Fruit fly (Drosophila melanogaster) whole organism, embryonic: ENCODE measurements around the gene Mgat3.
A peak's percentile ranks its signal among the peaks of the same experiment; 100 is the strongest.

Experiments
- Ada2b ChIP-seq: fragments of 200-800 bp; sonication (Bioruptor generic); IDR thresholded peaks from 2 replicates; pipeline ENCODE4 v1.3.6; 2022; ENCODE audit warnings: missing biosample characterization, missing genetic modification characterization
- Awh ChIP-seq: fragments of 200-800 bp; sonication (Bioruptor generic); IDR thresholded peaks from 2 replicates; pipeline ENCODE4, ENCODE4 v1.3.6; 2022; ENCODE audit warnings: missing biosample characterization, missing genetic modification characterization
- B-H1 ChIP-seq: fragments of 200-800 bp; sonication (Bioruptor generic); IDR thresholded peaks from 3 replicates; pipeline ENCODE4 v1.3.6; 2022; ENCODE audit warnings: missing biosample characterization, missing genetic modification characterization
- BEAF-32 ChIP-seq: fragments of 200-800 bp; sonication (Bioruptor generic); optimal IDR thresholded peaks from 3 replicates; lab custom pipeline; 2017; ENCODE audit warnings: missing biosample characterization, missing genetic modification characterization, mild to moderate bottlenecking, moderate library complexity, missing genetic modification reagents
- Bteb2 ChIP-seq: fragments of 200-800 bp; sonication (Bioruptor generic); optimal IDR thresholded peaks from 2 replicates; lab custom pipeline; 2016; ENCODE audit warnings: missing biosample characterization, missing genetic modification characterization
- CG1024 ChIP-seq: fragments of 200-800 bp; sonication (Bioruptor generic); IDR thresholded peaks from 2 replicates; pipeline ENCODE4 v1.3.6; 2022; ENCODE audit warnings: missing biosample characterization, missing genetic modification characterization
- CG10267 ChIP-seq: fragments of 200-800 bp; sonication (Bioruptor generic); optimal IDR thresholded peaks from 2 replicates; lab custom pipeline; 2018; ENCODE audit warnings: missing biosample characterization, mild to moderate bottlenecking, missing genetic modification characterization, moderate library complexity
- CG10366 ChIP-seq: fragments of 200-800 bp; sonication (Bioruptor generic); IDR thresholded peaks from 2 replicates; pipeline ENCODE4 v1.3.6; 2022; ENCODE audit warnings: missing biosample characterization, missing genetic modification characterization
- CG10654 ChIP-seq: fragments of 200-800 bp; sonication (Bioruptor generic); optimal IDR thresholded peaks from 2 replicates; lab custom pipeline; 2016; ENCODE audit warnings: missing biosample characterization, missing genetic modification characterization
- CG13123 ChIP-seq: fragments of 200-800 bp; sonication (Bioruptor generic); optimal IDR thresholded peaks from 2 replicates; lab custom pipeline; 2016; ENCODE audit warnings: missing biosample characterization, missing genetic modification characterization
- CG13287 ChIP-seq: fragments of 200-800 bp; sonication (Bioruptor generic); IDR thresholded peaks from 2 replicates; pipeline ENCODE4 v1.3.6; 2022; ENCODE audit warnings: missing biosample characterization, missing genetic modification characterization; ENCODE audit not compliant: partially characterized antibody
- CG15479 ChIP-seq: fragments of 200-800 bp; sonication (Bioruptor generic); optimal IDR thresholded peaks from 3 replicates; lab custom pipeline; 2019; ENCODE audit warnings: missing biosample characterization, mild to moderate bottlenecking, missing genetic modification characterization, moderate library complexity
- CG15696 ChIP-seq: fragments of 200-800 bp; sonication (Bioruptor generic); optimal IDR thresholded peaks from 2 replicates; lab custom pipeline; 2019; ENCODE audit warnings: missing biosample characterization, mild to moderate bottlenecking, missing genetic modification characterization, moderate library complexity
- CG17912 ChIP-seq: fragments of 200-800 bp; sonication (Bioruptor generic); optimal IDR thresholded peaks from 2 replicates; lab custom pipeline; 2018; ENCODE audit warnings: missing biosample characterization, mild to moderate bottlenecking, missing genetic modification characterization
- CG31224 ChIP-seq: fragments of 200-800 bp; sonication (Bioruptor generic); IDR thresholded peaks from 2 replicates; pipeline ENCODE4 v1.3.6; 2022; ENCODE audit warnings: missing biosample characterization, missing genetic modification characterization
- CG32767 ChIP-seq: fragments of 200-800 bp; sonication (Bioruptor generic); IDR thresholded peaks from 2 replicates; pipeline ENCODE4 v1.3.6; 2022; ENCODE audit warnings: missing biosample characterization, missing genetic modification characterization
- CG3838 ChIP-seq: fragments of 200-800 bp; sonication (Bioruptor generic); optimal IDR thresholded peaks from 3 replicates; lab custom pipeline; 2016; ENCODE audit warnings: missing biosample characterization, missing genetic modification characterization
- CG4328 ChIP-seq: fragments of 200-800 bp; sonication (Bioruptor generic); optimal IDR thresholded peaks from 3 replicates; lab custom pipeline; 2017; ENCODE audit warnings: missing biosample characterization, missing genetic modification reagents, missing genetic modification characterization
- CG4360 ChIP-seq: fragments of 200-800 bp; sonication (Bioruptor generic); IDR thresholded peaks from 2 replicates; pipeline ENCODE4 v1.3.6; 2022; ENCODE audit warnings: missing biosample characterization, missing genetic modification characterization
- CG8765 ChIP-seq: fragments of 200-800 bp; sonication (Bioruptor generic); IDR thresholded peaks from 2 replicates; pipeline ENCODE4 v1.3.6; 2022; ENCODE audit warnings: missing biosample characterization, missing genetic modification characterization
- CG8924 ChIP-seq: fragments of 200-800 bp; optimal IDR thresholded peaks from 3 replicates; lab custom pipeline; 2019; ENCODE audit warnings: missing biosample characterization, mild to moderate bottlenecking, missing genetic modification characterization, moderate library complexity
- CTCF ChIP-seq: fragments of 200-800 bp; sonication (Bioruptor generic); optimal IDR thresholded peaks from 2 replicates; lab custom pipeline; 2017; ENCODE audit warnings: missing biosample characterization, mild to moderate bottlenecking, missing genetic modification characterization, moderate library complexity
- Dad ChIP-seq: fragments of 200-800 bp; sonication (Bioruptor generic); optimal IDR thresholded peaks from 3 replicates; lab custom pipeline; 2016; ENCODE audit warnings: missing biosample characterization, missing genetic modification characterization
- Elba2 ChIP-seq: fragments of 200-800 bp; sonication (Bioruptor generic); optimal IDR thresholded peaks from 3 replicates; lab custom pipeline; 2016; ENCODE audit warnings: missing biosample characterization, missing genetic modification characterization
- Fer3 ChIP-seq: fragments of 200-800 bp; sonication (Bioruptor generic); optimal IDR thresholded peaks from 2 replicates; lab custom pipeline; 2018; ENCODE audit warnings: missing biosample characterization, mild to moderate bottlenecking, missing genetic modification characterization, moderate library complexity
- Hr51 ChIP-seq, 2 experiments: fragments of 200-800 bp; sonication (Bioruptor generic); optimal IDR thresholded peaks; 2 replicates in 1 of 2; 3 replicates in 1 of 2; lab custom pipeline; 2016 to 2018; ENCODE audit warnings: missing biosample characterization in 2 of 2, missing genetic modification characterization in 2 of 2, mild to moderate bottlenecking in 1 of 2, moderate library complexity in 1 of 2
- MTF-1 ChIP-seq: fragments of 200-800 bp; sonication (Bioruptor generic); optimal IDR thresholded peaks from 2 replicates; lab custom pipeline; 2018; ENCODE audit warnings: missing biosample characterization, mild to moderate bottlenecking, missing genetic modification characterization, borderline replicate concordance
- Max ChIP-seq: fragments of 200-800 bp; sonication (Bioruptor generic); optimal IDR thresholded peaks from 2 replicates; lab custom pipeline; 2016; ENCODE audit warnings: missing biosample characterization, mild to moderate bottlenecking, missing genetic modification characterization
- Mrtf ChIP-seq: fragments of 200-800 bp; sonication (Bioruptor generic); IDR thresholded peaks from 3 replicates; pipeline ENCODE4 v1.3.6; 2022; ENCODE audit warnings: missing biosample characterization, missing genetic modification characterization
- NC2β ChIP-seq: fragments of 200-800 bp; sonication (Bioruptor generic); optimal IDR thresholded peaks from 2 replicates; lab custom pipeline; 2016; ENCODE audit warnings: missing biosample characterization, missing genetic modification characterization
- NfI ChIP-seq: fragments of 200-800 bp; sonication (Bioruptor generic); optimal IDR thresholded peaks from 3 replicates; lab custom pipeline; 2018; ENCODE audit warnings: missing biosample characterization, mild to moderate bottlenecking, missing genetic modification characterization, moderate library complexity
- Sox102F ChIP-seq: fragments of 200-800 bp; sonication (Bioruptor generic); optimal IDR thresholded peaks from 2 replicates; lab custom pipeline; 2018; ENCODE audit warnings: missing biosample characterization, mild to moderate bottlenecking, missing genetic modification characterization, moderate library complexity
- YL-1 ChIP-seq: fragments of 200-800 bp; sonication (Bioruptor generic); optimal IDR thresholded peaks from 3 replicates; lab custom pipeline; 2017; ENCODE audit warnings: missing biosample characterization, mild to moderate bottlenecking, missing genetic modification characterization
- bab2 ChIP-seq: fragments of 200-800 bp; sonication (Bioruptor generic); optimal IDR thresholded peaks from 2 replicates; lab custom pipeline; 2016; ENCODE audit warnings: missing biosample characterization, missing genetic modification characterization
- ci ChIP-seq: fragments of 200-800 bp; sonication (Bioruptor generic); IDR thresholded peaks from 3 replicates; pipeline ENCODE4 v1.3.6; 2022; ENCODE audit warnings: missing biosample characterization, missing genetic modification characterization
- croc ChIP-seq: fragments of 200-800 bp; sonication (Bioruptor generic); conservative IDR thresholded peaks from 3 replicates; pipeline ENCODE4 v1.3.6; 2022; ENCODE audit warnings: missing biosample characterization, missing genetic modification characterization
- da ChIP-seq: fragments of 200-800 bp; sonication (Bioruptor generic); optimal IDR thresholded peaks from 2 replicates; lab custom pipeline; 2016; ENCODE audit warnings: missing biosample characterization, missing genetic modification characterization
- dan ChIP-seq: fragments of 200-800 bp; sonication (Bioruptor generic); IDR thresholded peaks from 2 replicates; pipeline ENCODE4 v1.3.6; 2022; ENCODE audit warnings: missing biosample characterization, missing genetic modification characterization
- disco-r ChIP-seq: fragments of 200-800 bp; sonication (Bioruptor generic); optimal IDR thresholded peaks from 2 replicates; lab custom pipeline; 2016; ENCODE audit warnings: missing biosample characterization, missing genetic modification characterization
- eyg ChIP-seq: fragments of 200-800 bp; sonication (Bioruptor generic); optimal IDR thresholded peaks from 3 replicates; lab custom pipeline; 2016; ENCODE audit warnings: missing biosample characterization, missing genetic modification characterization
- fd3F ChIP-seq: fragments of 200-800 bp; sonication (Bioruptor generic); optimal IDR thresholded peaks from 2 replicates; lab custom pipeline; 2018; ENCODE audit warnings: missing biosample characterization, mild to moderate bottlenecking, missing genetic modification characterization, moderate library complexity
- fd96Cb ChIP-seq: fragments of 200-800 bp; sonication (Bioruptor generic); optimal IDR thresholded peaks from 2 replicates; lab custom pipeline; 2018; ENCODE audit warnings: missing biosample characterization, mild to moderate bottlenecking, missing genetic modification characterization, moderate library complexity
- ken ChIP-seq: fragments of 200-800 bp; sonication (Bioruptor generic); IDR thresholded peaks from 3 replicates; pipeline ENCODE4 v1.3.6; 2022; ENCODE audit warnings: missing biosample characterization, missing genetic modification characterization
- pan ChIP-seq, 4 experiments: fragments of >200 bp in 3 of 4; fragments of 200-800 bp in 1 of 4; sonication (Bioruptor generic) in 1 of 4; optimal IDR thresholded peaks in 3 of 4; IDR thresholded peaks in 1 of 4; 2 replicates each; pipeline versions ENCODE4 v1.3.6 to Lab custom; 2017 to 2022; ENCODE audit warnings: missing biosample characterization in 2 of 4, missing genetic modification characterization in 2 of 4, mixed read lengths in 1 of 4
- pb ChIP-seq: fragments of 200-800 bp; sonication (Bioruptor generic); optimal IDR thresholded peaks from 3 replicates; lab custom pipeline; 2016; ENCODE audit warnings: missing biosample characterization, missing genetic modification characterization
- pho ChIP-seq: fragments of 200-800 bp; sonication (Bioruptor generic); optimal IDR thresholded peaks from 2 replicates; lab custom pipeline; 2016; ENCODE audit warnings: missing biosample characterization, missing genetic modification characterization
- pnt ChIP-seq: fragments of 200-800 bp; sonication (Bioruptor generic); optimal IDR thresholded peaks from 3 replicates; lab custom pipeline; 2016; ENCODE audit warnings: missing biosample characterization, missing genetic modification characterization
- prd ChIP-seq, 3 experiments: fragments of >200 bp in 2 of 3; fragments of 200-800 bp in 1 of 3; sonication (Bioruptor generic) in 1 of 3; optimal IDR thresholded peaks in 2 of 3; IDR thresholded peaks in 1 of 3; 2 replicates in 2 of 3; 3 replicates in 1 of 3; pipeline versions ENCODE4 v1.3.6 to Lab custom; 2017 to 2022; ENCODE audit warnings: missing biosample characterization in 1 of 3, missing genetic modification characterization in 1 of 3
- rib ChIP-seq: fragments of 200-800 bp; sonication (Bioruptor generic); IDR thresholded peaks from 2 replicates; pipeline ENCODE4 v1.3.6; 2022; ENCODE audit warnings: missing biosample characterization, missing genetic modification characterization
- shn ChIP-seq: fragments of 200-800 bp; sonication (Bioruptor generic); optimal IDR thresholded peaks from 3 replicates; lab custom pipeline; 2016; ENCODE audit warnings: missing biosample characterization, missing genetic modification characterization

Mgat3 gene

dm6 chr2L:13222225-13222648 lies 39.8 kb upstream of the Mgat3 start, which contains the start of the genes Ski6 and CG16812 (continued):
- TF ChIP-seq CG10366 (GFP tag; lab: Robert Waterston, UW) (peak; percentile 64), CTCF (GFP tag; lab: Kevin White, UChicago) (no peak), CG3838 (GFP tag; lab: Kevin White, UChicago) (no peak), rib (no peak), Sox102F (GFP tag; lab: Kevin White, UChicago) (peak; percentile 81), ci (GFP tag; lab: Robert Waterston, UW) (0 out of 3 replicates have a peak, but pooled peaks have one; percentile 20), prd (optimal IDR thresholded peaks at IDR 0.05; lab: Kevin White, UChicago) (no peak), prd (GFP tag; IDR thresholded peaks at IDR 0.05; lab: Robert Waterston, UW) (peak; percentile 76), BEAF-32 (GFP tag; lab: Kevin White, UChicago) (peak; percentile 60), CG8924 (tag; lab: Kevin White, UChicago) (peak; percentile 86), YL-1 (peak; percentile 66), CG15479 (GFP tag; lab: Kevin White, UChicago) (no peak), CG15696 (tag; lab: Kevin White, UChicago) (peak; percentile 73), pb (GFP tag; lab: Kevin White, UChicago) (no peak), B-H1 (GFP tag; lab: Robert Waterston, UW) (peak; percentile 26; the same call in 1 of the 3 replicates), Max (GFP tag; lab: Kevin White, UChicago) (peak; percentile 75), NC2β (GFP tag; lab: Kevin White, UChicago) (peak; percentile 51), fd3F (GFP tag; lab: Kevin White, UChicago) (peak; percentile 66), pnt (GFP tag; lab: Kevin White, UChicago) (peak; percentile 15), NfI (peak; percentile 58), Dad (no peak), CG13123 (GFP tag; lab: Kevin White, UChicago) (peak; percentile 67), shn (GFP tag; lab: Kevin White, UChicago) (no peak), Fer3 (tag; lab: Kevin White, UChicago) (peak; percentile 82), da (GFP tag; lab: Kevin White, UChicago) (no peak), CG4328 (GFP tag; lab: Kevin White, UChicago) (no peak), Elba2 (peak; percentile 29), Awh (GFP tag; lab: Robert Waterston, UW) (peak; percentile 71), CG17912 (no peak), CG31224 (GFP tag; lab: Robert Waterston, UW) (0 out of 2 replicates have a peak, but pooled peaks have one; percentile 10), bab2 (GFP tag; lab: Kevin White, UChicago) (peak; percentile 54), CG1024 (GFP tag; lab: Robert Waterston, UW) (peak; percentile 22; the same call in 1 of the 2 replicates), fd96Cb (tag; lab: Kevin White, UChicago) (peak; percentile 61), disco-r (GFP tag; lab: Kevin White, UChicago) (no peak), CG4360 (no peak), CG8765 (GFP tag; lab: Robert Waterston, UW) (no peak), eyg (GFP tag; lab: Kevin White, UChicago) (no peak), CG13287 (peak; percentile 65), pan (optimal IDR thresholded peaks at IDR 0.05; lab: Kevin White, UChicago) (no peak), pan (GFP tag; optimal IDR thresholded peaks at IDR 0.05 in 1 of 2, IDR thresholded peaks at IDR 0.05 in 1 of 2) (peak in 1 of 2 experiments; percentile 67), CG10267 (tag; lab: Kevin White, UChicago) (peak; percentile 97), ken (peak; percentile 50; the same call in 1 of the 3 replicates), Hr51 (GFP tag; optimal IDR thresholded peaks at IDR 0.05; lab: Kevin White, UChicago) (no peak), dan (no peak), croc (GFP tag; lab: Robert Waterston, UW) (no peak), Bteb2 (GFP tag; lab: Kevin White, UChicago) (peak; percentile 52), pho (peak; percentile 50), MTF-1 (GFP tag; lab: Kevin White, UChicago) (peak; percentile 68), CG32767 (GFP tag; lab: Robert Waterston, UW) (no peak), CG10654 (GFP tag; lab: Kevin White, UChicago) (peak; percentile 65), Ada2b (peak; percentile 47), Mrtf (GFP tag; lab: Robert Waterston, UW) (no peak)
